Fruit fly (Drosophila melanogaster) whole organism, wandering third instar larva: Measurements from ENCODE around the gene CG8132.

Experiments used
- Abd-B ChIP-seq: fragments of >200 bp; optimal IDR thresholded peaks from 2 replicates; lab custom pipeline; 2017; ENCODE audit warnings: missing biosample characterization, missing genetic modification characterization
- CG32264 ChIP-seq: fragments of 200-800 bp; sonication (Bioruptor generic); optimal IDR thresholded peaks from 2 replicates; lab custom pipeline; 2016; ENCODE audit warnings: missing biosample characterization, missing genetic modification characterization
- CG9705 ChIP-seq: fragments of 200-800 bp; sonication (Bioruptor generic); optimal IDR thresholded peaks from 2 replicates; lab custom pipeline; 2018; ENCODE audit warnings: missing biosample characterization, mild to moderate bottlenecking, missing genetic modification characterization
- CrebA ChIP-seq: fragments of 200-800 bp; sonication (Bioruptor generic); optimal IDR thresholded peaks from 2 replicates; lab custom pipeline; 2016; ENCODE audit warnings: missing biosample characterization, mild to moderate bottlenecking, missing genetic modification characterization, borderline replicate concordance
- Dfd ChIP-seq: fragments of >200 bp; optimal IDR thresholded peaks from 2 replicates; lab custom pipeline; 2017; ENCODE audit warnings: missing biosample characterization, missing genetic modification characterization
- Dif ChIP-seq: fragments of 200-275, 200-300 bp; sonication (Bioruptor generic); optimal IDR thresholded peaks from 2 replicates; lab custom pipeline; 2018; ENCODE audit warnings: missing biosample characterization, missing genetic modification characterization; ENCODE audit not compliant: partially characterized antibody
- HLH106 ChIP-seq: fragments of 200-800 bp; optimal IDR thresholded peaks from 3 replicates; lab custom pipeline; 2019; ENCODE audit warnings: missing biosample characterization, mild to moderate bottlenecking, missing genetic modification characterization, moderate library complexity
- Hnf4 ChIP-seq: fragments of 200-800 bp; sonication (Bioruptor generic); optimal IDR thresholded peaks from 2 replicates; lab custom pipeline; 2016; ENCODE audit warnings: missing biosample characterization, mild to moderate bottlenecking, missing genetic modification characterization
- Hr78 ChIP-seq: fragments of >200 bp; optimal IDR thresholded peaks from 2 replicates; lab custom pipeline; 2017; ENCODE audit warnings: missing biosample characterization, missing genetic modification characterization
- Hr83 ChIP-seq: fragments of 200-300 bp; sonication (Bioruptor generic); optimal IDR thresholded peaks from 2 replicates; lab custom pipeline; 2016; ENCODE audit warnings: missing biosample characterization, mild to moderate bottlenecking, missing genetic modification characterization, moderate library complexity; ENCODE audit not compliant: poor library complexity, severe bottlenecking
- Jra ChIP-seq: sonication (Bioruptor generic); optimal IDR thresholded peaks from 2 replicates; lab custom pipeline; 2016; ENCODE audit warnings: missing biosample characterization, missing genetic modification characterization
- Mio ChIP-seq: sonication (Bioruptor generic); optimal IDR thresholded peaks from 2 replicates; lab custom pipeline; 2016; ENCODE audit warnings: missing biosample characterization, missing genetic modification characterization
- Myc ChIP-seq: fragments of >200 bp; optimal IDR thresholded peaks from 2 replicates; lab custom pipeline; 2017
- N ChIP-seq: fragments of >200 bp; optimal IDR thresholded peaks from 2 replicates; lab custom pipeline; 2018; ENCODE audit warnings: missing biosample characterization, missing external identifiers, missing genetic modification characterization
- OdsH ChIP-seq: fragments of 200-800 bp; sonication (Bioruptor generic); optimal IDR thresholded peaks from 2 replicates; lab custom pipeline; 2016; ENCODE audit warnings: missing biosample characterization, mild to moderate bottlenecking, missing genetic modification characterization
- Rel ChIP-seq, 2 experiments: fragments of 200-800 bp; sonication (Bioruptor generic) in 1 of 2; optimal IDR thresholded peaks; 2 replicates in 1 of 2; 3 replicates in 1 of 2; lab custom pipeline; 2016 to 2019; ENCODE audit warnings: mild to moderate bottlenecking in 2 of 2, missing biosample characterization in 2 of 2, missing genetic modification characterization in 2 of 2, moderate library complexity in 1 of 2
- Sp1 ChIP-seq: fragments of 200-800 bp; sonication (Bioruptor generic); optimal IDR thresholded peaks from 3 replicates; lab custom pipeline; 2019; ENCODE audit warnings: missing biosample characterization, mild to moderate bottlenecking, missing genetic modification characterization, moderate library complexity
- Vsx2 ChIP-seq: fragments of 200-300, 225-300 bp; sonication (Bioruptor generic); optimal IDR thresholded peaks from 2 replicates; lab custom pipeline; 2018; ENCODE audit warnings: missing biosample characterization, missing genetic modification characterization; ENCODE audit not compliant: partially characterized antibody
- br ChIP-seq: fragments of 200-800 bp; sonication (Bioruptor generic); optimal IDR thresholded peaks from 2 replicates; lab custom pipeline; 2016; ENCODE audit warnings: missing biosample characterization, missing genetic modification characterization
- brk ChIP-seq: fragments of 200-800 bp; sonication (Bioruptor generic); optimal IDR thresholded peaks from 2 replicates; lab custom pipeline; 2016; ENCODE audit warnings: missing biosample characterization, mild to moderate bottlenecking, missing genetic modification characterization
- dl ChIP-seq, 2 experiments: fragments of 175-275, 200-275 bp in 1 of 2; fragments of 200-275 bp in 1 of 2; sonication (Bioruptor generic); optimal IDR thresholded peaks; lab custom pipeline; 2018; ENCODE audit warnings: mild to moderate bottlenecking in 2 of 2, missing biosample characterization in 2 of 2, missing genetic modification characterization in 2 of 2, moderate library complexity in 2 of 2; ENCODE audit not compliant: partially characterized antibody in 2 of 2, insufficient read depth in 1 of 2
- dmrt93B ChIP-seq: fragments of 200-800 bp; sonication (Bioruptor generic); optimal IDR thresholded peaks from 2 replicates; lab custom pipeline; 2018; ENCODE audit warnings: missing biosample characterization, mild to moderate bottlenecking, missing genetic modification characterization
- dsf ChIP-seq: sonication (Bioruptor generic); optimal IDR thresholded peaks from 2 replicates; lab custom pipeline; 2016; ENCODE audit warnings: missing biosample characterization, missing genetic modification characterization, borderline replicate concordance
- ey ChIP-seq: fragments of 200-800 bp; sonication (Bioruptor generic); optimal IDR thresholded peaks from 2 replicates; lab custom pipeline; 2016; ENCODE audit warnings: missing biosample characterization, missing genetic modification characterization
- foxo ChIP-seq, 2 experiments: fragments of 200-800 bp; sonication (Bioruptor generic); optimal IDR thresholded peaks; 2 replicates in 1 of 2; 3 replicates in 1 of 2; lab custom pipeline; 2016 to 2017; ENCODE audit warnings: missing biosample characterization in 2 of 2, missing genetic modification characterization in 2 of 2
- fru ChIP-seq: fragments of 200-800 bp; sonication (Bioruptor generic); optimal IDR thresholded peaks from 3 replicates; lab custom pipeline; 2016; ENCODE audit warnings: missing biosample characterization, mild to moderate bottlenecking, missing genetic modification characterization
- h ChIP-seq: fragments of 200-800 bp; sonication (Bioruptor generic); optimal IDR thresholded peaks from 3 replicates; lab custom pipeline; 2016; ENCODE audit warnings: missing biosample characterization, mild to moderate bottlenecking, missing genetic modification characterization
- jim ChIP-seq: fragments of 175-275, 200-325 bp; sonication (Bioruptor generic); optimal IDR thresholded peaks from 2 replicates; lab custom pipeline; 2016; ENCODE audit warnings: missing biosample characterization, mild to moderate bottlenecking, missing genetic modification characterization
- lola ChIP-seq: fragments of >200 bp; optimal IDR thresholded peaks from 2 replicates; lab custom pipeline; 2017; ENCODE audit warnings: missing biosample characterization, missing genetic modification characterization
- pan ChIP-seq: fragments of >200 bp; optimal IDR thresholded peaks from 2 replicates; lab custom pipeline; 2017
- psq ChIP-seq: fragments of 200-800 bp; sonication (Bioruptor generic); optimal IDR thresholded peaks from 3 replicates; lab custom pipeline; 2017; ENCODE audit warnings: missing biosample characterization, mild to moderate bottlenecking, missing genetic modification characterization, moderate library complexity
- rgr ChIP-seq: fragments of 200-800 bp; sonication (Bioruptor generic); optimal IDR thresholded peaks from 3 replicates; lab custom pipeline; 2016; ENCODE audit warnings: missing biosample characterization, mild to moderate bottlenecking, missing genetic modification characterization
- sage ChIP-seq: fragments of 200-800 bp; sonication (Bioruptor generic); optimal IDR thresholded peaks from 2 replicates; lab custom pipeline; 2016; ENCODE audit warnings: missing biosample characterization, mild to moderate bottlenecking, missing genetic modification characterization
- sv ChIP-seq: fragments of 200-800 bp; sonication (Bioruptor generic); optimal IDR thresholded peaks from 3 replicates; lab custom pipeline; 2016; ENCODE audit warnings: missing biosample characterization, missing genetic modification characterization
- tai ChIP-seq: sonication (Bioruptor generic); optimal IDR thresholded peaks from 2 replicates; lab custom pipeline; 2016; ENCODE audit warnings: missing biosample characterization, missing genetic modification characterization
- usp ChIP-seq: fragments of >200 bp; optimal IDR thresholded peaks from 2 replicates; lab custom pipeline; 2017; ENCODE audit warnings: missing biosample characterization, missing genetic modification characterization
- woc ChIP-seq: sonication (Bioruptor generic); optimal IDR thresholded peaks from 2 replicates; lab custom pipeline; 2016; ENCODE audit warnings: missing biosample characterization, mild to moderate bottlenecking, missing genetic modification characterization

Gene CG8132

DNA sequence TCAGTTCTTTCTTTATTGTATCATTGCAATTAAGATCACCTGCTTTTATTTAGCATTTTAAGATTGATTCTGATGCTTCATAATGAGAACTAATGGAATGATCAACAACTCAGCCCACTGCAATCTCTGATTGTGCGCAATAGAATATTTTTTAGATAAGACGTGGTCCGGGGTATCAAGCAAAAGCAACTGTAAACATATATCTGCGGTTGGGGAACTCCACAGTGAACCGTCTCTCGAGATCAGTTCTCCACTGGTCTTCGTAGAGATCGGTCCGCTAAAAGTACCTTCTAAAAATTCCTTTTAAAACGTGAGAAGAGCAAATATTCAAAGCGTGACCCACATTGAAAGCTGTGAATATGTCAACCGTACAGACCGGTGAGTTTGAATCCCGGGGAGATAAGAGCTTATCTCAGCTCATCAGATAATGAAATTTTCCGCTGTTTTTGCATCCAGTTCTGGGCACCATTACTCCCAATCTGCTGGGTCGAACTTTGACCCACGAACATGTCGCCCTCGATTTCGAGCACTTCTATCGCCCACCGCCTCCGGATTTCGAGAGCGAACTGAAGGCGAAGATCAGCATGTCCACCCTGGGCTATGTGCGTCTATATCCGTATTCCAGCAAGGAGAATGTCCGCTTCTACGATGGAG lies 38.1 kb upstream of the CG8132 start, which contains the start of gene CG18473:
Gene CG18473, plus strand, starts transcription at position 240 of the 654 bp plus-strand sequence.
- TF ChIP-seq pan (lab: Kevin White, UChicago) (no peak), Rel (GFP tag; optimal IDR thresholded peaks at IDR 0.05; lab: Kevin White, UChicago) (no peak), Rel (tag; optimal IDR thresholded peaks at IDR 0.05; lab: Kevin White, UChicago) (peak; percentile 87)

dm6 chr3R:9365121-9365520 lies 36.2 kb upstream of the CG8132 start, which contains the start of gene Srr:
Srr (plus strand) TSS chr3R:9365398.
- TF ChIP-seq ey (GFP tag; lab: Kevin White, UChicago) (no peak), dsf (GFP tag; lab: Kevin White, UChicago) (no peak), Abd-B (GFP tag; lab: Kevin White, UChicago) (no peak), Hr78 (GFP tag; lab: Kevin White, UChicago) (no peak), h (GFP tag; lab: Kevin White, UChicago) (no peak), Vsx2 (GFP tag; lab: Kevin White, UChicago) (no peak), OdsH (GFP tag; lab: Kevin White, UChicago) (no peak)

- TF ChIP-seq CG32264 (GFP tag; lab: Kevin White, UChicago) (no peak), OdsH (GFP tag; lab: Kevin White, UChicago) (no peak), Jra (GFP tag; lab: Kevin White, UChicago) (no peak), sv (GFP tag; lab: Kevin White, UChicago) (no peak), dsf (GFP tag; lab: Kevin White, UChicago) (no peak), Hr78 (GFP tag; lab: Kevin White, UChicago) (no peak), dmrt93B (GFP tag; lab: Kevin White, UChicago) (no peak), CrebA (no peak), usp (GFP tag; lab: Kevin White, UChicago) (no peak), h (GFP tag; lab: Kevin White, UChicago) (peak; percentile 24), Dfd (GFP tag; lab: Kevin White, UChicago) (no peak), CG9705 (GFP tag; lab: Kevin White, UChicago) (no peak), Hr83 (GFP tag; lab: Kevin White, UChicago) (no peak), Mio (GFP tag; lab: Kevin White, UChicago) (no peak), N (no peak), HLH106 (tag; lab: Kevin White, UChicago) (no peak), lola (GFP tag; lab: Kevin White, UChicago) (no peak), Hnf4 (GFP tag; lab: Kevin White, UChicago) (peak; percentile 14), Myc (lab: Kevin White, UChicago) (no peak), brk (GFP tag; lab: Kevin White, UChicago) (peak; percentile 27), Vsx2 (GFP tag; lab: Kevin White, UChicago) (no peak), Abd-B (GFP tag; lab: Kevin White, UChicago) (no peak), jim (GFP tag; lab: Kevin White, UChicago) (no peak), dl (GFP tag; optimal IDR thresholded peaks at IDR 0.05; lab: Kevin White, UChicago; ENCODE audit: insufficient read depth in 1 of 2, partially characterized antibody in 2 of 2) (no peak), Dif (GFP tag; lab: Kevin White, UChicago) (no peak), tai (GFP tag; lab: Kevin White, UChicago) (no peak), pan (lab: Kevin White, UChicago) (no peak)
These were observed 35.3 kb upstream of the CG8132 start for dm6 chr3R:9365893-9366500.

dm6 chr3R:9370413-9370812 lies 30.9 kb upstream of the CG8132 start:
- peak; percentile 4 for TF ChIP-seq woc (GFP tag; lab: Kevin White, UChicago)
- no peak for TF ChIP-seq Vsx2 (GFP tag; lab: Kevin White, UChicago)
- TF ChIP-seq ey (GFP tag; lab: Kevin White, UChicago), result peak; percentile 30
- no peak for TF ChIP-seq tai (GFP tag; lab: Kevin White, UChicago)
- TF ChIP-seq Dif (GFP tag; lab: Kevin White, UChicago), result no peak
- TF ChIP-seq fru (GFP tag; lab: Kevin White, UChicago), result peak; percentile 39
- peak in 1 of 2 experiments; percentile 41 for TF ChIP-seq foxo (GFP tag; optimal IDR thresholded peaks at IDR 0.05; lab: Kevin White, UChicago)
- peak; percentile 6 for TF ChIP-seq OdsH (GFP tag; lab: Kevin White, UChicago)
- no peak for TF ChIP-seq pan (lab: Kevin White, UChicago)
- TF ChIP-seq Sp1, result no peak
- no peak for TF ChIP-seq CG9705 (GFP tag; lab: Kevin White, UChicago)
- peak; percentile 42 for TF ChIP-seq rgr (GFP tag; lab: Kevin White, UChicago)
- TF ChIP-seq sage, result no peak
- TF ChIP-seq brk (GFP tag; lab: Kevin White, UChicago), result no peak
- peak; percentile 6 for TF ChIP-seq HLH106 (tag; lab: Kevin White, UChicago)
- peak; percentile 48 for TF ChIP-seq h (GFP tag; lab: Kevin White, UChicago)
- TF ChIP-seq jim (GFP tag; lab: Kevin White, UChicago), result no peak
- TF ChIP-seq psq (GFP tag; lab: Kevin White, UChicago), result peak; percentile 2
- no peak for TF ChIP-seq lola (GFP tag; lab: Kevin White, UChicago)
- TF ChIP-seq Hr83 (GFP tag; lab: Kevin White, UChicago), result no peak
- no peak for TF ChIP-seq Dfd (GFP tag; lab: Kevin White, UChicago)
- no peak for TF ChIP-seq Mio (GFP tag; lab: Kevin White, UChicago)
- TF ChIP-seq Rel (GFP tag; optimal IDR thresholded peaks at IDR 0.05; lab: Kevin White, UChicago), result no peak
- no peak for TF ChIP-seq Rel (tag; optimal IDR thresholded peaks at IDR 0.05; lab: Kevin White, UChicago)
- no peak for TF ChIP-seq Abd-B (GFP tag; lab: Kevin White, UChicago)
- peak; percentile 27 for TF ChIP-seq br (GFP tag; lab: Kevin White, UChicago)
- no peak for TF ChIP-seq Hr78 (GFP tag; lab: Kevin White, UChicago)
- no peak for TF ChIP-seq dsf (GFP tag; lab: Kevin White, UChicago)
